Worm (Caenorhabditis elegans): ENCODE results near the gene C04C3.7.
A peak's percentile ranks its signal among the peaks of the same experiment; 100 is the strongest.

The C04C3.7 gene

ce11 chrIV:3383203-3383602 is 50.1 kb downstream of the C04C3.7 start:
- TF ChIP-seq pax-3 (tag; optimal IDR thresholded peaks at IDR 0.05) (no peak), lsy-2 (tag; optimal IDR thresholded peaks at IDR 0.05) (peak; percentile 20 to 21)

ce11 chrIV:3382338-3382907 is 50.9 kb downstream of the C04C3.7 start, which contains the start of gene B0546.3:
Gene B0546.3 (minus strand): TSS chrIV:3382841.
- TF ChIP-seq unc-62 (GFP tag; optimal IDR thresholded peaks at IDR 0.05) (no peak), snu-23 (GFP tag; optimal IDR thresholded peaks at IDR 0.05) (no peak), pax-3 (tag; optimal IDR thresholded peaks at IDR 0.05) (no peak), efl-1 (optimal IDR thresholded peaks at IDR 0.05) (no peak), efl-1 (GFP tag; optimal IDR thresholded peaks at IDR 0.05 in 1 of 2) (peak in 1 of 2 experiments; percentile 76), nhr-237 (tag; optimal IDR thresholded peaks at IDR 0.05) (no peak), fos-1 (tag; optimal IDR thresholded peaks at IDR 0.05) (no peak), C16A3.4 (tag; optimal IDR thresholded peaks at IDR 0.05) (no peak), skn-1 (tag; optimal IDR thresholded peaks at IDR 0.05) (no peak), C04F5.9 (tag; optimal IDR thresholded peaks at IDR 0.05) (no peak), nhr-85 (tag) (peak; percentile 43), elt-2 (tag; optimal IDR thresholded peaks at IDR 0.05) (peak; percentile 9), nhr-47 (tag; optimal IDR thresholded peaks at IDR 0.05) (peak; percentile 33), nhr-71 (tag; optimal IDR thresholded peaks at IDR 0.05) (peak; percentile 5), aly-2 (tag; optimal IDR thresholded peaks at IDR 0.05) (no peak)

All from whole organism, L1 larva.